Worm (Caenorhabditis elegans): Measurements from ENCODE around the gene gpx-7.

gpx-7 gene

ce11 chrX:7799680-7800079 lies at the start of gene gpx-7:
Gene gpx-7 (minus strand): TSS chrX:7799780.
- no peak for TF ChIP-seq unc-62 (GFP tag; optimal IDR thresholded peaks at IDR 0.05)

- TF ChIP-seq unc-62 (GFP tag; optimal IDR thresholded peaks at IDR 0.05) = no peak
These were observed 47.8 kb upstream of the gpx-7 start, which contains the start of gene C54D2.6 for ce11 chrX:7847413-7847812. Gene C54D2.6 (minus strand): TSS chrX:7847513.

- no peak for TF ChIP-seq unc-62 (GFP tag; optimal IDR thresholded peaks at IDR 0.05)
These were observed 42.7 kb upstream of the gpx-7 start, which contains the start of gene idpp-11 for ce11 chrX:7842241-7842640. Gene idpp-11 (plus strand): TSS chrX:7842541.

- no peak for TF ChIP-seq unc-62 (GFP tag; optimal IDR thresholded peaks at IDR 0.05)
These were observed 40.4 kb upstream of the gpx-7 start for ce11 chrX:7839989-7840388.

- no peak for TF ChIP-seq unc-62 (GFP tag; optimal IDR thresholded peaks at IDR 0.05)
These were observed 39.0 kb upstream of the gpx-7 start, which contains the start of gene nlp-101 for ce11 chrX:7838582-7838981. Gene nlp-101 (plus strand): TSS chrX:7838882.

ce11 chrX:7834117-7834516 lies 34.5 kb upstream of the gpx-7 start, which contains the start of gene sul-3:
Gene sul-3 (minus strand): TSS chrX:7834217.
- no peak for TF ChIP-seq unc-62 (GFP tag; optimal IDR thresholded peaks at IDR 0.05)

- no peak for TF ChIP-seq unc-62 (GFP tag; optimal IDR thresholded peaks at IDR 0.05)
These were observed 28.4 kb upstream of the gpx-7 start for ce11 chrX:7827989-7828388.

- TF ChIP-seq unc-62 (GFP tag; optimal IDR thresholded peaks at IDR 0.05) = no peak
These were observed 27.1 kb upstream of the gpx-7 start for ce11 chrX:7826590-7827260.

ce11 chrX:7825707-7826106 lies 26.1 kb upstream of the gpx-7 start:
- TF ChIP-seq unc-62 (GFP tag; optimal IDR thresholded peaks at IDR 0.05) = no peak

ce11 chrX:7823108-7823704 lies 23.6 kb upstream of the gpx-7 start, which contains the start of gene eef-1A.2:
Gene eef-1A.2 (plus strand): TSS chrX:7823654.
- no peak for TF ChIP-seq unc-62 (GFP tag; optimal IDR thresholded peaks at IDR 0.05)

- TF ChIP-seq unc-62 (GFP tag; optimal IDR thresholded peaks at IDR 0.05) = no peak
These were observed 18.0 kb upstream of the gpx-7 start for ce11 chrX:7817555-7817954.

- no peak for TF ChIP-seq unc-62 (GFP tag; optimal IDR thresholded peaks at IDR 0.05)
These were observed 16.9 kb upstream of the gpx-7 start, which contains the start of the genes sek-1 and R03G5.6 for ce11 chrX:7816434-7816974. Gene sek-1 (plus strand): TSS chrX:7816734. Gene R03G5.6 (minus strand): TSS chrX:7816924.

- no peak for TF ChIP-seq unc-62 (GFP tag; optimal IDR thresholded peaks at IDR 0.05)
These were observed 15.7 kb upstream of the gpx-7 start for ce11 chrX:7815230-7815629.

- TF ChIP-seq unc-62 (GFP tag; optimal IDR thresholded peaks at IDR 0.05) = no peak
These were observed 15.2 kb upstream of the gpx-7 start for ce11 chrX:7814747-7815146.

ce11 chrX:7810991-7811390 lies 11.4 kb upstream of the gpx-7 start:
- TF ChIP-seq unc-62 (GFP tag; optimal IDR thresholded peaks at IDR 0.05) = no peak

ce11 chrX:7809352-7810196 lies 10.0 kb upstream of the gpx-7 start:
- TF ChIP-seq unc-62 (GFP tag; optimal IDR thresholded peaks at IDR 0.05) = no peak
